Worm (Caenorhabditis elegans) whole organism, midembryonic: ENCODE data around the gene ttr-20.
A peak's percentile ranks its signal among the peaks of the same experiment; 100 is the strongest.

Experiments used
- T22C8.4 ChIP-seq: fragments of 200-800 bp; sonication (Bioruptor generic); IDR thresholded peaks from 2 replicates; pipeline ENCODE4 v1.3.6; 2022; ENCODE audit warnings: missing genetic modification characterization, missing compliant biosample characterization
- cog-1 ChIP-seq: sonication (generic microtip); optimal IDR thresholded peaks from 2 replicates; lab custom pipeline; 2016; ENCODE audit warnings: missing genetic modification characterization, missing compliant biosample characterization
- flt-1 ChIP-seq: fragments of 200-800 bp; sonication (Bioruptor generic); IDR thresholded peaks from 2 replicates; pipeline ENCODE4 v1.3.6; 2022; ENCODE audit warnings: missing genetic modification characterization, missing compliant biosample characterization
- klf-2 ChIP-seq: fragments of 200-800 bp; sonication (Bioruptor generic); conservative IDR thresholded peaks from 2 replicates; pipeline ENCODE4 v1.3.6; 2022; ENCODE audit warnings: missing genetic modification reagents, missing genetic modification characterization, missing compliant biosample characterization
- med-1 ChIP-seq: sonication (generic microtip); optimal IDR thresholded peaks from 2 replicates; lab custom pipeline; 2017; ENCODE audit warnings: missing genetic modification characterization, mild to moderate bottlenecking, missing compliant biosample characterization, antibody characterized with exemption, missing genetic modification reagents; ENCODE audit not compliant: insufficient read depth
- ref-1 ChIP-seq: fragments of 200-800 bp; sonication (Bioruptor generic); conservative IDR thresholded peaks from 2 replicates; pipeline ENCODE4 v1.3.6; 2022; ENCODE audit warnings: missing genetic modification reagents, missing genetic modification characterization, missing compliant biosample characterization
- tab-1 ChIP-seq: fragments of 200-800 bp; sonication (Bioruptor generic); IDR thresholded peaks from 2 replicates; pipeline ENCODE4 v1.3.6; 2022; ENCODE audit warnings: missing genetic modification characterization, missing compliant biosample characterization
- ztf-23 ChIP-seq: fragments of 200-800 bp; sonication (Bioruptor generic); IDR thresholded peaks from 2 replicates; pipeline ENCODE4 v1.3.6; 2022; ENCODE audit warnings: missing genetic modification reagents, missing genetic modification characterization, missing compliant biosample characterization
- ztf-29 ChIP-seq: fragments of 200-800 bp; sonication (Bioruptor generic); IDR thresholded peaks from 2 replicates; pipeline ENCODE4 v1.3.6; 2022; ENCODE audit warnings: missing genetic modification reagents, missing genetic modification characterization, missing compliant biosample characterization

ttr-20 gene

ce11 chrIV:4247334-4247733 is 741 bp downstream of the ttr-20 start:
- TF ChIP-seq flt-1 (GFP tag; lab: Robert Waterston, UW) (no peak), tab-1 (GFP tag; lab: Robert Waterston, UW) (no peak), T22C8.4 (GFP tag; lab: Robert Waterston, UW) (no peak), med-1 (GFP tag; lab: Kevin White, UChicago) (no peak), ref-1 (no peak), klf-2 (GFP tag; lab: Robert Waterston, UW) (no peak), ztf-23 (GFP tag; lab: Robert Waterston, UW) (no peak), cog-1 (no peak), ztf-29 (GFP tag; lab: Robert Waterston, UW) (no peak)

- TF ChIP-seq T22C8.4 (GFP tag; lab: Robert Waterston, UW): no peak
- no peak for TF ChIP-seq ztf-29 (GFP tag; lab: Robert Waterston, UW)
- TF ChIP-seq med-1 (GFP tag; lab: Kevin White, UChicago): no peak
- no peak for TF ChIP-seq tab-1 (GFP tag; lab: Robert Waterston, UW)
- TF ChIP-seq klf-2 (GFP tag; lab: Robert Waterston, UW): no peak
- no peak for TF ChIP-seq ztf-23 (GFP tag; lab: Robert Waterston, UW)
These were observed 1.2 kb downstream of the ttr-20 start, which contains the start of gene ama-1 for ce11 chrIV:4247770-4248169. ama-1 (plus strand) TSS chrIV:4248070.

ce11 chrIV:4254989-4255582 is 8.5 kb downstream of the ttr-20 start:
- TF ChIP-seq klf-2 (GFP tag; lab: Robert Waterston, UW) (0 out of 2 replicates have a peak, but pooled peaks have one; percentile 37), ref-1 (no peak)

ce11 chrIV:4259433-4259832 is 12.8 kb downstream of the ttr-20 start:
- TF ChIP-seq med-1 (GFP tag; lab: Kevin White, UChicago): no peak
- TF ChIP-seq ztf-23 (GFP tag; lab: Robert Waterston, UW): no peak
- no peak for TF ChIP-seq klf-2 (GFP tag; lab: Robert Waterston, UW)
- TF ChIP-seq T22C8.4 (GFP tag; lab: Robert Waterston, UW): no peak
- no peak for TF ChIP-seq flt-1 (GFP tag; lab: Robert Waterston, UW)
- no peak for TF ChIP-seq ref-1
- TF ChIP-seq tab-1 (GFP tag; lab: Robert Waterston, UW): no peak
- no peak for TF ChIP-seq cog-1
- TF ChIP-seq ztf-29 (GFP tag; lab: Robert Waterston, UW): no peak

- no peak for TF ChIP-seq cog-1
- TF ChIP-seq tab-1 (GFP tag; lab: Robert Waterston, UW): no peak
- no peak for TF ChIP-seq klf-2 (GFP tag; lab: Robert Waterston, UW)
- TF ChIP-seq T22C8.4 (GFP tag; lab: Robert Waterston, UW): no peak
- no peak for TF ChIP-seq ref-1
- no peak for TF ChIP-seq flt-1 (GFP tag; lab: Robert Waterston, UW)
- no peak for TF ChIP-seq med-1 (GFP tag; lab: Kevin White, UChicago)
- TF ChIP-seq ztf-23 (GFP tag; lab: Robert Waterston, UW): no peak
- no peak for TF ChIP-seq ztf-29 (GFP tag; lab: Robert Waterston, UW)
These were observed 16.4 kb downstream of the ttr-20 start, which contains the start of gene col-33 for ce11 chrIV:4262993-4263392. col-33 (plus strand) TSS chrIV:4263293.

- no peak for TF ChIP-seq ztf-29 (GFP tag; lab: Robert Waterston, UW)
- no peak for TF ChIP-seq tab-1 (GFP tag; lab: Robert Waterston, UW)
- no peak for TF ChIP-seq ref-1
- no peak for TF ChIP-seq klf-2 (GFP tag; lab: Robert Waterston, UW)
- no peak for TF ChIP-seq cog-1
These were observed 18.1 kb downstream of the ttr-20 start for ce11 chrIV:4264649-4265048.

ce11 chrIV:4265224-4265623 is 18.6 kb downstream of the ttr-20 start, which contains the start of gene F36A4.5:
F36A4.5 (plus strand) TSS chrIV:4265524.
- TF ChIP-seq ref-1 (no peak), tab-1 (GFP tag; lab: Robert Waterston, UW) (no peak), T22C8.4 (GFP tag; lab: Robert Waterston, UW) (no peak), flt-1 (GFP tag; lab: Robert Waterston, UW) (no peak), klf-2 (GFP tag; lab: Robert Waterston, UW) (no peak), med-1 (GFP tag; lab: Kevin White, UChicago) (no peak), ztf-29 (GFP tag; lab: Robert Waterston, UW) (no peak), cog-1 (no peak), ztf-23 (GFP tag; lab: Robert Waterston, UW) (no peak)

- TF ChIP-seq ztf-23 (GFP tag; lab: Robert Waterston, UW) (no peak), T22C8.4 (GFP tag; lab: Robert Waterston, UW) (no peak), ztf-29 (GFP tag; lab: Robert Waterston, UW) (no peak), flt-1 (GFP tag; lab: Robert Waterston, UW) (no peak)
These were observed 19.4 kb downstream of the ttr-20 start for ce11 chrIV:4265951-4266350.

ce11 chrIV:4267320-4267719 is 20.7 kb downstream of the ttr-20 start, which contains the start of gene F36A4.4:
F36A4.4 (plus strand) TSS chrIV:4267620.
- TF ChIP-seq ref-1: no peak
- no peak for TF ChIP-seq ztf-23 (GFP tag; lab: Robert Waterston, UW)
- no peak for TF ChIP-seq tab-1 (GFP tag; lab: Robert Waterston, UW)
- no peak for TF ChIP-seq flt-1 (GFP tag; lab: Robert Waterston, UW)
- no peak for TF ChIP-seq ztf-29 (GFP tag; lab: Robert Waterston, UW)
- no peak for TF ChIP-seq cog-1
- TF ChIP-seq T22C8.4 (GFP tag; lab: Robert Waterston, UW): no peak
- TF ChIP-seq klf-2 (GFP tag; lab: Robert Waterston, UW): no peak
- TF ChIP-seq med-1 (GFP tag; lab: Kevin White, UChicago): no peak

ce11 chrIV:4269308-4269707 is 22.7 kb downstream of the ttr-20 start, which contains the start of gene F36A4.3:
F36A4.3 (plus strand) TSS chrIV:4269608.
- no peak for TF ChIP-seq klf-2 (GFP tag; lab: Robert Waterston, UW)
- TF ChIP-seq flt-1 (GFP tag; lab: Robert Waterston, UW): no peak
- TF ChIP-seq tab-1 (GFP tag; lab: Robert Waterston, UW): no peak
- TF ChIP-seq ref-1: no peak
- no peak for TF ChIP-seq ztf-29 (GFP tag; lab: Robert Waterston, UW)
- no peak for TF ChIP-seq T22C8.4 (GFP tag; lab: Robert Waterston, UW)
- no peak for TF ChIP-seq med-1 (GFP tag; lab: Kevin White, UChicago)
- TF ChIP-seq cog-1: no peak
- TF ChIP-seq ztf-23 (GFP tag; lab: Robert Waterston, UW): no peak
